Worm (Caenorhabditis elegans): ENCODE measurements around the gene F53F1.3.

DNA sequence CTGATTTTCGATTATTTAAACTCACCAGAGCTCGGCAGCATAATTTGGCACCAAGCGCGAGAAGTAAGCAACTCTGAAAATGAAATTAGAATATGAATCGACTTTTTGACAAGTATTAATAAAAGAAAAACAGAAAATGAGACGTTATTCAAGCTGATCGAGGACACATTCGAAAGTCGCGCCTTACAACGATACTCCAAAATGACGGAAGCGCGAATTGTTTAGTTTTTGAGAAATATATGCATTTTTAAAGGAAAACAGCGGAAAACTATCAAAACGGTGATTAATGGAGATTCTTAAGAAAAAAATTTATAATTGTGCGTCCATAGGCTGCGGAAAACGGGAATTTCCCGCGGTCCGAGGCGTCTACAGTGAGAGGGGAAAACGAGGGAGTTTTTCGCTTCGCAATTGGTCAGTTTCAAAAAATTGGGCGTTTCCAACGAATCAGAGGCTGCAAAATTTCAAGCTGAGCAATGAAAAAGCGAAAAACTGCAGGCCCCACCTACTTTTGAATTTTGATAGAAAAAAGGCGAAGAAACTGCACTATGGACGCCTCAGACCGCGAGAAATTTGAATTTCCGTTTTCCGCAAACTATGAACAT lies 29.5 kb downstream of the F53F1.3 start, which contains the start of gene mes-4:
- TF ChIP-seq unc-62 (GFP tag; optimal IDR thresholded peaks at IDR 0.05), result no peak
- no peak for TF ChIP-seq ceh-43 (GFP tag; optimal IDR thresholded peaks at IDR 0.05)
- TF ChIP-seq lsy-2 (tag; optimal IDR thresholded peaks at IDR 0.05), result no peak
- TF ChIP-seq unc-39 (tag; optimal IDR thresholded peaks at IDR 0.05), result no peak
- TF ChIP-seq snpc-4 (tag; optimal IDR thresholded peaks at IDR 0.05), result no peak
- TF ChIP-seq mab-5 (tag; optimal IDR thresholded peaks at IDR 0.05), result no peak
